Worm (Caenorhabditis elegans) whole organism, late embryonic: ENCODE measurements around the gene Y97E10AL.1.

Experiments used
- C08G9.2 ChIP-seq: sonication (generic microtip); optimal IDR thresholded peaks from 2 replicates; lab custom pipeline; 2016; ENCODE audit warnings: mild to moderate bottlenecking, missing genetic modification characterization, moderate library complexity, missing compliant biosample characterization
- F13H6.1 ChIP-seq: sonication (generic microtip); optimal IDR thresholded peaks from 2 replicates; lab custom pipeline; 2016; ENCODE audit warnings: missing genetic modification characterization, missing compliant biosample characterization
- K02D7.2 ChIP-seq: sonication (generic microtip); optimal IDR thresholded peaks from 2 replicates; lab custom pipeline; 2017; ENCODE audit warnings: mild to moderate bottlenecking, missing genetic modification characterization, missing compliant biosample characterization
- K09A11.1 ChIP-seq: sonication (generic microtip); optimal IDR thresholded peaks from 2 replicates; lab custom pipeline; 2017; ENCODE audit warnings: antibody characterized with exemption, mild to moderate bottlenecking, missing genetic modification characterization, missing compliant biosample characterization; ENCODE audit not compliant: insufficient read depth
- Y22D7AL.16 ChIP-seq: sonication (generic microtip); optimal IDR thresholded peaks from 2 replicates; lab custom pipeline; 2016; ENCODE audit warnings: missing genetic modification characterization, missing compliant biosample characterization
- ahr-1 ChIP-seq: sonication (generic microtip); optimal IDR thresholded peaks from 2 replicates; lab custom pipeline; 2016; ENCODE audit warnings: missing genetic modification characterization, missing compliant biosample characterization
- ama-1 ChIP-seq: fragments of 150-350 bp; optimal IDR thresholded peaks from 2 replicates; lab custom pipeline; 2014
- ceh-14 ChIP-seq: sonication (generic microtip); optimal IDR thresholded peaks from 2 replicates; lab custom pipeline; 2016; ENCODE audit warnings: missing genotype, missing genetic modification characterization, missing compliant biosample characterization
- ceh-18 ChIP-seq: sonication (generic microtip); optimal IDR thresholded peaks from 2 replicates; lab custom pipeline; 2016; ENCODE audit warnings: missing genetic modification characterization, missing compliant biosample characterization
- ceh-19 ChIP-seq: fragments of 200-800 bp; sonication (Bioruptor generic); optimal IDR thresholded peaks from 2 replicates; lab custom pipeline; 2018; ENCODE audit warnings: mild to moderate bottlenecking, missing genetic modification characterization, missing compliant biosample characterization
- ceh-22 ChIP-seq: sonication (generic microtip); optimal IDR thresholded peaks from 2 replicates; lab custom pipeline; 2017; ENCODE audit warnings: missing biosample characterization, missing genetic modification characterization
- ceh-24 ChIP-seq: sonication (generic microtip); optimal IDR thresholded peaks from 2 replicates; lab custom pipeline; 2016; ENCODE audit warnings: mild to moderate bottlenecking, missing genetic modification characterization, missing compliant biosample characterization
- ceh-34 ChIP-seq: sonication (generic microtip); optimal IDR thresholded peaks from 2 replicates; lab custom pipeline; 2016; ENCODE audit warnings: mild to moderate bottlenecking, missing genetic modification characterization, missing compliant biosample characterization
- ceh-45 ChIP-seq: fragments of 200-800 bp; sonication (Bioruptor generic); IDR thresholded peaks from 2 replicates; pipeline ENCODE4 v1.3.6; 2022; ENCODE audit warnings: missing genetic modification reagents, missing genetic modification characterization, missing compliant biosample characterization
- ceh-48 ChIP-seq: sonication (generic microtip); optimal IDR thresholded peaks from 2 replicates; lab custom pipeline; 2016; ENCODE audit warnings: missing genetic modification characterization, inconsistent platforms, missing compliant biosample characterization
- ceh-9 ChIP-seq: sonication (generic microtip); optimal IDR thresholded peaks from 2 replicates; lab custom pipeline; 2016; ENCODE audit warnings: mild to moderate bottlenecking, missing genetic modification characterization, inconsistent platforms, missing compliant biosample characterization
- dmd-4 ChIP-seq: sonication (generic microtip); optimal IDR thresholded peaks from 2 replicates; lab custom pipeline; 2016; ENCODE audit warnings: borderline replicate concordance, missing genetic modification characterization, missing compliant biosample characterization
- elt-4 ChIP-seq: sonication (generic microtip); optimal IDR thresholded peaks from 2 replicates; lab custom pipeline; 2016; ENCODE audit warnings: missing genetic modification characterization, missing compliant biosample characterization
- ets-4 ChIP-seq: sonication (generic microtip); optimal IDR thresholded peaks from 2 replicates; lab custom pipeline; 2016; ENCODE audit warnings: missing genetic modification characterization, missing compliant biosample characterization
- fax-1 ChIP-seq: sonication (generic microtip); optimal IDR thresholded peaks from 2 replicates; lab custom pipeline; 2016; ENCODE audit warnings: missing genotype, missing genetic modification characterization, missing compliant biosample characterization
- fkh-10 ChIP-seq: fragments of 150-350 bp; optimal IDR thresholded peaks from 2 replicates; lab custom pipeline; 2014; ENCODE audit warnings: missing biosample characterization, missing genetic modification reagents, missing genetic modification characterization
- hlh-13 ChIP-seq: fragments of 200-800 bp; sonication (Bioruptor generic); optimal IDR thresholded peaks from 2 replicates; lab custom pipeline; 2018; ENCODE audit warnings: mild to moderate bottlenecking, missing genetic modification characterization, missing compliant biosample characterization
- hlh-30 ChIP-seq: sonication (generic microtip); optimal IDR thresholded peaks from 2 replicates; lab custom pipeline; 2017; ENCODE audit warnings: antibody characterized with exemption, missing genetic modification characterization, missing compliant biosample characterization; ENCODE audit not compliant: insufficient read depth
- mec-3 ChIP-seq: sonication (generic microtip); optimal IDR thresholded peaks from 2 replicates; lab custom pipeline; 2016; ENCODE audit warnings: borderline replicate concordance, missing genetic modification characterization, missing compliant biosample characterization
- nhr-11 ChIP-seq: fragments of 150-350 bp; optimal IDR thresholded peaks from 2 replicates; lab custom pipeline; 2014; ENCODE audit warnings: missing biosample characterization, missing genetic modification characterization
- npax-4 ChIP-seq: sonication (generic microtip); optimal IDR thresholded peaks from 2 replicates; lab custom pipeline; 2016; ENCODE audit warnings: missing genetic modification characterization, missing compliant biosample characterization
- pag-3 ChIP-seq: sonication (generic microtip); optimal IDR thresholded peaks from 2 replicates; lab custom pipeline; 2016; ENCODE audit warnings: missing compliant biosample characterization, missing genetic modification characterization, borderline replicate concordance
- pat-9 ChIP-seq: fragments of 200-800 bp; sonication (Bioruptor generic); optimal IDR thresholded peaks from 2 replicates; lab custom pipeline; 2018; ENCODE audit warnings: mild to moderate bottlenecking, missing genetic modification characterization, moderate library complexity, missing compliant biosample characterization
- pax-1 ChIP-seq: fragments of 150-350 bp; optimal IDR thresholded peaks from 2 replicates; lab custom pipeline; 2014; ENCODE audit warnings: missing biosample characterization, missing genetic modification characterization
- pqm-1 ChIP-seq: sonication (generic microtip); optimal IDR thresholded peaks from 2 replicates; lab custom pipeline; 2016; ENCODE audit warnings: missing genetic modification characterization, missing compliant biosample characterization
- ref-2 ChIP-seq: sonication (generic microtip); optimal IDR thresholded peaks from 2 replicates; lab custom pipeline; 2016; ENCODE audit warnings: missing genetic modification characterization, missing compliant biosample characterization
- sox-2 ChIP-seq: fragments of 200-800 bp; sonication (Bioruptor generic); IDR thresholded peaks from 2 replicates; pipeline ENCODE4 v1.3.6; 2022; ENCODE audit warnings: missing genetic modification reagents, missing genetic modification characterization, missing compliant biosample characterization
- syd-9 ChIP-seq: sonication (generic microtip); optimal IDR thresholded peaks from 2 replicates; lab custom pipeline; 2016; ENCODE audit warnings: mild to moderate bottlenecking, missing genetic modification characterization, moderate library complexity, missing compliant biosample characterization
- ttx-3 ChIP-seq: sonication (generic microtip); optimal IDR thresholded peaks from 2 replicates; lab custom pipeline; 2016; ENCODE audit warnings: missing genetic modification reagents, missing genetic modification characterization, missing compliant biosample characterization
- unc-3 ChIP-seq, 2 experiments: fragments of 200-800 bp in 1 of 2; sonication (Bioruptor generic) in 1 of 2; sonication (generic microtip) in 1 of 2; conservative IDR thresholded peaks in 1 of 2; optimal IDR thresholded peaks in 1 of 2; 2 replicates each; pipeline versions ENCODE4 v1.3.6 to Lab custom; 2016 to 2022; ENCODE audit warnings: missing compliant biosample characterization in 2 of 2, missing genetic modification characterization in 2 of 2, missing genetic modification reagents in 1 of 2
- unc-55 ChIP-seq: sonication (generic microtip); optimal IDR thresholded peaks from 2 replicates; lab custom pipeline; 2017; ENCODE audit warnings: missing biosample characterization, missing genetic modification reagents, missing genetic modification characterization
- unc-86 ChIP-seq: sonication (generic microtip); optimal IDR thresholded peaks from 2 replicates; lab custom pipeline; 2016; ENCODE audit warnings: missing genetic modification characterization, missing compliant biosample characterization
- zip-5 ChIP-seq: sonication (generic microtip); optimal IDR thresholded peaks from 2 replicates; lab custom pipeline; 2016; ENCODE audit warnings: missing genetic modification characterization, missing compliant biosample characterization
- ztf-16 ChIP-seq: sonication (generic microtip); optimal IDR thresholded peaks from 2 replicates; lab custom pipeline; 2017; ENCODE audit warnings: missing genetic modification characterization, missing compliant biosample characterization

Y97E10AL.1 gene

DNA sequence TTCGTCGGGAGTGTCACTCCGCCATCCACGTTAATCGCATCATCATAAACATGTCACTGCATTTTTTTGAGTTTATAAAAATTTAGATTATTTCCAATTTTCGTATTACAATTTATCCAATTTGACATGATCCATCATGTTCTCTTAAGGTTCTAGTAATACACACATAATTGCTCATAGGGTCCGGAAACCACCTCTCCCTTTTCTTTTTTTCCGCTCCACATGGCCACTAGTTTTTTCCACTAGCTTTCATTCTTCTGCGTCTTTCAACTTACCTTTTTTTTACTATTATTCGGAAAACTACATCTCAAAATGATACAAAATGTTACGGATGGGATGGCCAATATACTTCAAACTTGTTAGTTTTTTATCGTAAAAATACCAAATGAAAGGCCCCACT lies at the start of gene Y97E10AL.1:
Gene Y97E10AL.1 (plus strand): TSS at position 301 of the 400 bp plus-strand sequence.
- TF ChIP-seq ceh-34 (no peak), hlh-13 (GFP tag; lab: Kevin White, UChicago) (no peak), pag-3 (no peak), fax-1 (tag; lab: Kevin White, UChicago) (no peak), ztf-16 (tag; lab: Kevin White, UChicago) (no peak), mec-3 (tag; lab: Kevin White, UChicago) (no peak), ceh-22 (tag; lab: Kevin White, UChicago) (no peak), sox-2 (GFP tag; lab: Robert Waterston, UW) (no peak)

DNA sequence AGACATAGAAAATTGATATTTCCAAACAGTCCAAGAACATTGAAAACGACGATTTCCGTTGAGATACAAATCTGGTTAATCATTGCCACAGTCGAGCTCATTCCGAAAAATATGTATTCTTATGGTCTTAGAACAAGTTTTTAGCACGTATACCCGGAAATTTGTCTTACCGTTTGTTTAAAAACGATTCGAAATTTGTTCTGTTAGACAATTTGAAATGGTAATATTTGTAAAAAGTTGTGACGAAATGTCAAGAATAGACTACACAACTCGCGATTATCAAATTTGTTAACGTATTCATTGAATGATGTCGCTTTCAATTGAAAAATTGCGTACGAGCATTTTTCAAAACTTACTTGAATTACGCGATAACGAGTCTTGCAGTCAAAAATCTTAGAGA lies 48.8 kb upstream of the Y97E10AL.1 start, which contains the start of gene srsx-3:
Gene srsx-3 (minus strand): TSS at position 101 of the 400 bp plus-strand sequence.
- no peak for TF ChIP-seq ceh-34
- no peak for TF ChIP-seq unc-55 (GFP tag; lab: Kevin White, UChicago)
- TF ChIP-seq K09A11.1 (tag; lab: Kevin White, UChicago) = no peak
- no peak for TF ChIP-seq hlh-13 (GFP tag; lab: Kevin White, UChicago)
- no peak for TF ChIP-seq ttx-3 (tag; lab: Kevin White, UChicago)
- TF ChIP-seq syd-9 (tag; lab: Kevin White, UChicago) = no peak
- TF ChIP-seq ceh-45 (GFP tag; lab: Robert Waterston, UW) = no peak
- TF ChIP-seq F13H6.1 (tag; lab: Kevin White, UChicago) = no peak
- TF ChIP-seq ceh-9 = no peak
- no peak for TF ChIP-seq nhr-11 (tag; lab: Kevin White, UChicago)
- TF ChIP-seq Y22D7AL.16 (tag; lab: Kevin White, UChicago) = no peak
- no peak for TF ChIP-seq npax-4 (tag; lab: Kevin White, UChicago)
- no peak for TF ChIP-seq unc-3 (GFP tag; conservative IDR thresholded peaks at IDR 0.05; lab: Robert Waterston, UW)
- no peak for TF ChIP-seq unc-3 (tag; optimal IDR thresholded peaks at IDR 0.05; lab: Kevin White, UChicago)
- no peak for TF ChIP-seq unc-86 (tag; lab: Kevin White, UChicago)
- TF ChIP-seq ama-1 (lab: Kevin White, UChicago) = no peak
- TF ChIP-seq C08G9.2 (tag; lab: Kevin White, UChicago) = no peak
- no peak for TF ChIP-seq ahr-1 (tag; lab: Kevin White, UChicago)
- TF ChIP-seq ceh-18 (tag; lab: Kevin White, UChicago) = no peak

DNA sequence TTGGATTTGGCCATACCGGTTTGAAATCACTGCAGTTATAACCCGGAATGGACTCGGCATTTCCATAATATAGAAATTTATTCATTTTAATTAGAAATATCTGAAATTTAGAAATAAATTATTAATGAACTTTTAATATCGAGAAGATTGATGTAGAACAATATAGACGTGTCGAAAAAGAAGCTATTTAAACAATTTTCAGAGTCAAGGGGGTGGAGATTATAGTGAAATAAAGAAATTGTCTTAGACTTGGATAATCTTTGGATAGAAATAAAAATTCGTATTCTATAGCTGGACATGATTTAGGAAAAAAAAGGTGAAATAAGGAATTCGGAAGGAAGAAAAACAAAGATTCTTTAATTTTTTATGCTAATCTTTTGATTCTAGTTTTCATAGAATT lies 45.7 kb upstream of the Y97E10AL.1 start, which contains the start of gene srt-53:
Gene srt-53 (minus strand): TSS at position 101 of the 400 bp plus-strand sequence.
- TF ChIP-seq K02D7.2 (tag; lab: Kevin White, UChicago) (no peak), ceh-19 (GFP tag; lab: Kevin White, UChicago) (no peak), ref-2 (tag; lab: Kevin White, UChicago) (no peak), npax-4 (tag; lab: Kevin White, UChicago) (no peak), ceh-18 (tag; lab: Kevin White, UChicago) (no peak), hlh-13 (GFP tag; lab: Kevin White, UChicago) (no peak), sox-2 (GFP tag; lab: Robert Waterston, UW) (no peak)

DNA sequence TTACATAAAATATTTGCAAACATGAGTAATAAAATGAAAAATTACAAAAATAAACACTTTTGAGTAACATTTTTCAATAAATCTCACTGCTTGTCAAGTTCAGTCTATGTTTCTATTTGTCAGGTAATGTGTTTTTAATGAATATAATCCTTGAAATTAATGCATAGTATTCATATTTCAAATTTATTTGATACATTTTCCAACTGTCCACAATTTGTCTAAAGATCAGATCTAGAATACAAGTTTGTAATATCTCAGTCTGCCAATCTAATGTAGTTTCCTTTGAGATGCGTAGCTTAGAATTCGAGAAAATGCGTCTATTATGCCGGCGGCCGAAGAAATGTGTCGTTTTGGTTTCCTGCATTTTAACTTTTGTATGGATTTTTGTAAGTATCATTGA lies 42.4 kb upstream of the Y97E10AL.1 start, which contains the start of gene Y97E10B.1:
Gene Y97E10B.1 (plus strand): TSS at position 301 of the 400 bp plus-strand sequence.
- TF ChIP-seq ceh-24 (tag; lab: Kevin White, UChicago) (no peak), hlh-30 (tag; lab: Kevin White, UChicago) (no peak), pat-9 (tag; lab: Kevin White, UChicago) (no peak), ceh-14 (tag; lab: Kevin White, UChicago) (no peak), ceh-45 (GFP tag; lab: Robert Waterston, UW) (no peak), pag-3 (no peak), pqm-1 (tag; lab: Kevin White, UChicago) (no peak), elt-4 (tag; lab: Kevin White, UChicago) (no peak), dmd-4 (tag; lab: Kevin White, UChicago) (no peak), ama-1 (lab: Kevin White, UChicago) (no peak), F13H6.1 (tag; lab: Kevin White, UChicago) (no peak), ets-4 (tag; lab: Kevin White, UChicago) (no peak), fkh-10 (GFP tag; lab: Kevin White, UChicago) (no peak), pax-1 (tag; lab: Kevin White, UChicago) (no peak), ceh-48 (no peak), zip-5 (tag; lab: Kevin White, UChicago) (no peak)
